Worm (Caenorhabditis elegans): ENCODE measurements around the gene Y43C5A.4.

Gene Y43C5A.4

ce11 chrIV:10288575-10288974 lies 10.8 kb downstream of the Y43C5A.4 start:
- no peak for TF ChIP-seq hlh-1 (tag; optimal IDR thresholded peaks at IDR 0.05)
- no peak for TF ChIP-seq nhr-2 (tag; optimal IDR thresholded peaks at IDR 0.05)
- TF ChIP-seq flh-1 (GFP tag; optimal IDR thresholded peaks at IDR 0.05): no peak
- TF ChIP-seq cnd-1 (tag; optimal IDR thresholded peaks at IDR 0.05): no peak
- TF ChIP-seq ztf-11 (tag; optimal IDR thresholded peaks at IDR 0.05): no peak
- no peak for TF ChIP-seq ces-1 (GFP tag; optimal IDR thresholded peaks at IDR 0.05)
- TF ChIP-seq nhr-237 (tag; optimal IDR thresholded peaks at IDR 0.05): no peak
- no peak for TF ChIP-seq mab-5 (tag; optimal IDR thresholded peaks at IDR 0.05)
- no peak for TF ChIP-seq unc-62 (GFP tag; optimal IDR thresholded peaks at IDR 0.05)
- no peak for TF ChIP-seq sem-2 (GFP tag; optimal IDR thresholded peaks at IDR 0.05)
- no peak for TF ChIP-seq snpc-4 (tag; optimal IDR thresholded peaks at IDR 0.05)
- no peak for TF ChIP-seq unc-120 (tag; optimal IDR thresholded peaks at IDR 0.05; ENCODE audit: poor library complexity, severe bottlenecking)
- no peak for TF ChIP-seq mls-2 (tag; optimal IDR thresholded peaks at IDR 0.05)
- TF ChIP-seq M03D4.4 (tag; optimal IDR thresholded peaks at IDR 0.05): no peak
- TF ChIP-seq elt-3 (tag; optimal IDR thresholded peaks at IDR 0.05): no peak
- TF ChIP-seq ceh-39 (tag; optimal IDR thresholded peaks at IDR 0.05): no peak

DNA sequence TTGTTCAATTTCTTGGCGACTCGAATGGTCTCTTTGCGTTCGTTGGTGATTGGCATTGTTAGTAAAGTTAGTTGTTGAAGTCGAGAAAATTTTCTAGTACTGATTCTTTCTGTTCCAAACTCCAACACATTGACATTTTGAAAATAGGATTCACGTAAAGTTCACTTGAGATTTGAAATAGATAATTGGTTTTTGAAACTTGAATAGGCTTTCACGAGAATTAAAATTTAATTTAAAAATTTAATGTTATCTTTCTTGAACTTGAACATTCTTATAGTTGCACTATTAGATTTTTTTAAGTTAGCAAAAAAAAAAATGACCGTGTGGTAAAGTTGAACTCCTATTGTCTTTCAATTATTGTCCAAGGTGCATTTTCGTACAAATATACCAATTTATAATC lies 16.2 kb downstream of the Y43C5A.4 start, which contains the start of gene R09E10.6:
R09E10.6 (minus strand) TSS at position 101 of the 400 bp plus-strand sequence.
- TF ChIP-seq unc-62 (GFP tag; optimal IDR thresholded peaks at IDR 0.05): no peak
- no peak for TF ChIP-seq unc-120 (tag; optimal IDR thresholded peaks at IDR 0.05; ENCODE audit: poor library complexity, severe bottlenecking)
- TF ChIP-seq snpc-4 (tag; optimal IDR thresholded peaks at IDR 0.05): no peak
- no peak for TF ChIP-seq sem-2 (GFP tag; optimal IDR thresholded peaks at IDR 0.05)
- TF ChIP-seq mep-1 (tag; optimal IDR thresholded peaks at IDR 0.05): no peak
- TF ChIP-seq unc-39 (tag; optimal IDR thresholded peaks at IDR 0.05): no peak
- no peak for TF ChIP-seq cnd-1 (tag; optimal IDR thresholded peaks at IDR 0.05)
- TF ChIP-seq ces-1 (GFP tag; optimal IDR thresholded peaks at IDR 0.05): no peak
- TF ChIP-seq hlh-1 (tag; optimal IDR thresholded peaks at IDR 0.05): no peak
- TF ChIP-seq pha-4 (tag; optimal IDR thresholded peaks at IDR 0.05): no peak
- no peak for TF ChIP-seq lsy-2 (tag; optimal IDR thresholded peaks at IDR 0.05)

DNA sequence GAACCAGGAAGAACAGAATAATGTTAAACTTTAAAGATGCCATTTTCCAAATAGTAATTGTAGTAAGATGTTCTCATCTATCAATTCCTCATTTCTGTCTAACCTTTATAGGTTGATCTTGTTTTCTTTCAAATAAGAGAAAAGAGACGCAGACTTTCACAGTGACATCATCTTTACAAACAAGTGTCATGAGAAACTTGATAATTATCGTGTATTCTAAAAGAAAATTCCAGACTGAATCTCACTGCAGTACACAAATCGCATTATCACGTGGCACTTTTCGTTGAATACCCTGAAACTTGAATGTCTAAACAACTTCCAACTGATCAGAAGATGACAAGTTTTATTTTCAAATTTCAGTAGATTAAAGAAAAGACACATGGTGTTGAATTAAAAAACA lies 17.3 kb downstream of the Y43C5A.4 start, which contains the start of gene R09E10.13:
R09E10.13 (minus strand) TSS at position 61 of the 400 bp plus-strand sequence.
- TF ChIP-seq ztf-11 (tag; optimal IDR thresholded peaks at IDR 0.05) (no peak), pha-4 (tag; optimal IDR thresholded peaks at IDR 0.05) (no peak), lin-13 (tag; optimal IDR thresholded peaks at IDR 0.05) (no peak), nhr-237 (tag; optimal IDR thresholded peaks at IDR 0.05) (no peak), blmp-1 (tag; optimal IDR thresholded peaks at IDR 0.05) (no peak), unc-120 (tag; optimal IDR thresholded peaks at IDR 0.05; ENCODE audit: poor library complexity, severe bottlenecking) (no peak), nhr-2 (tag; optimal IDR thresholded peaks at IDR 0.05) (no peak), flh-1 (GFP tag; optimal IDR thresholded peaks at IDR 0.05) (no peak), nhr-28 (tag; optimal IDR thresholded peaks at IDR 0.05) (no peak), lin-32 (GFP tag; optimal IDR thresholded peaks at IDR 0.05) (no peak), ceh-43 (GFP tag; optimal IDR thresholded peaks at IDR 0.05) (no peak), mls-2 (tag; optimal IDR thresholded peaks at IDR 0.05) (no peak), ceh-83 (GFP tag; optimal IDR thresholded peaks at IDR 0.05) (no peak), ham-2 (GFP tag; optimal IDR thresholded peaks at IDR 0.05) (no peak), M03D4.4 (tag; optimal IDR thresholded peaks at IDR 0.05) (no peak), mep-1 (tag; optimal IDR thresholded peaks at IDR 0.05) (no peak), sem-2 (GFP tag; optimal IDR thresholded peaks at IDR 0.05) (no peak), lsy-2 (tag; optimal IDR thresholded peaks at IDR 0.05) (no peak), nhr-12 (tag; optimal IDR thresholded peaks at IDR 0.05) (no peak)

- TF ChIP-seq ceh-43 (GFP tag; optimal IDR thresholded peaks at IDR 0.05): no peak
- TF ChIP-seq sptf-1 (tag; optimal IDR thresholded peaks at IDR 0.05): no peak
- no peak for TF ChIP-seq lin-13 (tag; optimal IDR thresholded peaks at IDR 0.05)
Observed at ce11 chrIV:10296036-10296435, 18.2 kb downstream of the Y43C5A.4 start.

ce11 chrIV:10302203-10302602 lies 24.4 kb downstream of the Y43C5A.4 start, which contains the start of gene R09E10.5:
Gene R09E10.5 (minus strand): TSS chrIV:10302303.
- TF ChIP-seq nhr-76 (tag; optimal IDR thresholded peaks at IDR 0.05) (no peak), M03D4.4 (tag; optimal IDR thresholded peaks at IDR 0.05) (no peak), nhr-2 (tag; optimal IDR thresholded peaks at IDR 0.05) (no peak), cnd-1 (tag; optimal IDR thresholded peaks at IDR 0.05) (no peak), lsy-2 (tag; optimal IDR thresholded peaks at IDR 0.05) (no peak), elt-3 (tag; optimal IDR thresholded peaks at IDR 0.05) (no peak), unc-62 (GFP tag; optimal IDR thresholded peaks at IDR 0.05) (no peak), sem-2 (GFP tag; optimal IDR thresholded peaks at IDR 0.05) (no peak)
